Fruit fly (Drosophila melanogaster) whole organism, prepupa: ENCODE results near the gene CG2129.

Experiments used
- Blimp-1 ChIP-seq: fragments of 200-800 bp; sonication (Bioruptor generic); optimal IDR thresholded peaks from 3 replicates; lab custom pipeline; 2017; ENCODE audit warnings: missing biosample characterization, missing genetic modification characterization, mild to moderate bottlenecking, moderate library complexity, missing genetic modification reagents
- CG10631 ChIP-seq: fragments of 200-800 bp; sonication (Bioruptor generic); optimal IDR thresholded peaks from 2 replicates; lab custom pipeline; 2016; ENCODE audit warnings: missing biosample characterization, missing genetic modification characterization
- CG10669 ChIP-seq: fragments of 200-800 bp; sonication (Bioruptor generic); optimal IDR thresholded peaks from 3 replicates; lab custom pipeline; 2018; ENCODE audit warnings: missing biosample characterization, mild to moderate bottlenecking, missing genetic modification characterization, moderate library complexity
- CG15336 ChIP-seq: fragments of 200-800 bp; sonication (Bioruptor generic); IDR thresholded peaks from 2 replicates; pipeline ENCODE4 v1.3.6; 2022; ENCODE audit warnings: missing biosample characterization, missing genetic modification characterization
- CG1621 ChIP-seq: fragments of 200-800 bp; sonication (Bioruptor generic); optimal IDR thresholded peaks from 3 replicates; lab custom pipeline; 2018; ENCODE audit warnings: missing biosample characterization, mild to moderate bottlenecking, missing genetic modification characterization
- CG16779 ChIP-seq: fragments of 200-800 bp; sonication (Bioruptor generic); optimal IDR thresholded peaks from 3 replicates; lab custom pipeline; 2017; ENCODE audit warnings: missing biosample characterization, mild to moderate bottlenecking, missing genetic modification characterization
- CG3032 ChIP-seq: fragments of 200-800 bp; optimal IDR thresholded peaks from 2 replicates; lab custom pipeline; 2019; ENCODE audit warnings: missing biosample characterization, mild to moderate bottlenecking, missing genetic modification characterization, moderate library complexity
- CG31627 ChIP-seq: fragments of 200-800 bp; sonication (Bioruptor generic); optimal IDR thresholded peaks from 3 replicates; lab custom pipeline; 2016; ENCODE audit warnings: missing biosample characterization, missing genetic modification characterization
- CG32006 ChIP-seq: fragments of 200-800 bp; sonication (Bioruptor generic); optimal IDR thresholded peaks from 3 replicates; lab custom pipeline; 2017; ENCODE audit warnings: missing biosample characterization, mild to moderate bottlenecking, missing genetic modification characterization
- CG34406 ChIP-seq: fragments of 200-800 bp; sonication (Bioruptor generic); optimal IDR thresholded peaks from 3 replicates; lab custom pipeline; 2016; ENCODE audit warnings: missing biosample characterization, missing genetic modification characterization
- CG3919 ChIP-seq: fragments of 200-800 bp; sonication (Bioruptor generic); optimal IDR thresholded peaks from 3 replicates; lab custom pipeline; 2016; ENCODE audit warnings: missing biosample characterization, missing genetic modification characterization
- CG4318 ChIP-seq: fragments of 200-800 bp; sonication (Bioruptor generic); optimal IDR thresholded peaks from 3 replicates; lab custom pipeline; 2017; ENCODE audit warnings: missing biosample characterization, mild to moderate bottlenecking, missing genetic modification characterization
- CG6163 ChIP-seq: fragments of 200-800 bp; sonication (Bioruptor generic); IDR thresholded peaks from 3 replicates; pipeline ENCODE4 v1.3.6; 2022; ENCODE audit warnings: missing biosample characterization, missing genetic modification characterization
- CG6276 ChIP-seq: fragments of 200-800 bp; sonication (Bioruptor generic); optimal IDR thresholded peaks from 2 replicates; lab custom pipeline; 2017; ENCODE audit warnings: missing biosample characterization, mild to moderate bottlenecking, missing genetic modification characterization
- CG6792 ChIP-seq: fragments of 200-800 bp; sonication (Bioruptor generic); optimal IDR thresholded peaks from 3 replicates; lab custom pipeline; 2016; ENCODE audit warnings: missing biosample characterization, missing genetic modification characterization
- CG6808 ChIP-seq: fragments of 200-800 bp; sonication (Bioruptor generic); optimal IDR thresholded peaks from 3 replicates; lab custom pipeline; 2017; ENCODE audit warnings: missing biosample characterization, missing genetic modification characterization, mild to moderate bottlenecking, moderate library complexity, missing genetic modification reagents
- CG6854 ChIP-seq: fragments of 200-800 bp; sonication (Bioruptor generic); optimal IDR thresholded peaks from 2 replicates; lab custom pipeline; 2017; ENCODE audit warnings: missing biosample characterization, mild to moderate bottlenecking, missing genetic modification characterization
- CG7368 ChIP-seq: fragments of 200-800 bp; sonication (Bioruptor generic); optimal IDR thresholded peaks from 3 replicates; lab custom pipeline; 2016; ENCODE audit warnings: missing biosample characterization, missing genetic modification characterization
- CG8119 ChIP-seq: fragments of 200-800 bp; sonication (Bioruptor generic); IDR thresholded peaks from 3 replicates; pipeline ENCODE4 v1.3.6; 2022; ENCODE audit warnings: missing biosample characterization, missing genetic modification characterization
- CG8319 ChIP-seq: fragments of 200-800 bp; sonication (Bioruptor generic); optimal IDR thresholded peaks from 3 replicates; lab custom pipeline; 2016; ENCODE audit warnings: missing biosample characterization, missing genetic modification characterization
- CG8632 ChIP-seq: fragments of 200-800 bp; sonication (Bioruptor generic); optimal IDR thresholded peaks from 3 replicates; lab custom pipeline; 2016; ENCODE audit warnings: missing biosample characterization, missing genetic modification characterization
- CG9139 ChIP-seq: fragments of 200-800 bp; sonication (Bioruptor generic); optimal IDR thresholded peaks from 3 replicates; lab custom pipeline; 2017; ENCODE audit warnings: missing biosample characterization, mild to moderate bottlenecking, missing genetic modification characterization
- Eip75B ChIP-seq: fragments of 200-800 bp; sonication (Bioruptor generic); optimal IDR thresholded peaks from 3 replicates; lab custom pipeline; 2016; ENCODE audit warnings: missing biosample characterization, missing genetic modification characterization
- Eip78C ChIP-seq: fragments of 200-800 bp; sonication (Bioruptor generic); peaks from one replicate; lab custom pipeline; 2016; ENCODE audit warnings: missing biosample characterization, missing genetic modification characterization
- Eip93F ChIP-seq: fragments of 200-800 bp; sonication (Bioruptor generic); optimal IDR thresholded peaks from 2 replicates; lab custom pipeline; 2016; ENCODE audit warnings: missing biosample characterization, mild to moderate bottlenecking, missing genetic modification characterization
- Ets21C ChIP-seq: fragments of 200-800 bp; sonication (Bioruptor generic); optimal IDR thresholded peaks from 3 replicates; lab custom pipeline; 2016; ENCODE audit warnings: missing biosample characterization, missing genetic modification characterization
- Ets96B ChIP-seq: fragments of 200-800 bp; optimal IDR thresholded peaks from 2 replicates; lab custom pipeline; 2019; ENCODE audit warnings: missing biosample characterization, mild to moderate bottlenecking, missing genetic modification characterization, moderate library complexity
- Gug ChIP-seq: fragments of 200-800 bp; sonication (Bioruptor generic); IDR thresholded peaks from 2 replicates; pipeline ENCODE4 v1.3.6; 2022; ENCODE audit warnings: missing biosample characterization, missing genetic modification characterization
- Hr38 ChIP-seq: sonication (Bioruptor generic); optimal IDR thresholded peaks from 2 replicates; lab custom pipeline; 2016; ENCODE audit warnings: missing biosample characterization, missing genetic modification characterization
- Hr39 ChIP-seq: fragments of 200-800 bp; sonication (Bioruptor generic); optimal IDR thresholded peaks from 2 replicates; lab custom pipeline; 2016; ENCODE audit warnings: missing biosample characterization, missing genetic modification characterization
- Hr4 ChIP-seq: fragments of 200-800 bp; sonication (Bioruptor generic); optimal IDR thresholded peaks from 3 replicates; lab custom pipeline; 2016; ENCODE audit warnings: missing biosample characterization, missing genetic modification characterization
- Lpt ChIP-seq: fragments of 200-800 bp; sonication (Bioruptor generic); optimal IDR thresholded peaks from 3 replicates; lab custom pipeline; 2016; ENCODE audit warnings: missing biosample characterization, missing genetic modification characterization
- Met ChIP-seq: fragments of 200-800 bp; sonication (Bioruptor generic); optimal IDR thresholded peaks from 3 replicates; lab custom pipeline; 2016; ENCODE audit warnings: missing biosample characterization, missing genetic modification characterization
- OdsH ChIP-seq: fragments of 200-800 bp; sonication (Bioruptor generic); optimal IDR thresholded peaks from 3 replicates; lab custom pipeline; 2016; ENCODE audit warnings: missing biosample characterization, missing genetic modification characterization
- Smox ChIP-seq: fragments of 200-800 bp; sonication (Bioruptor generic); optimal IDR thresholded peaks from 3 replicates; lab custom pipeline; 2016; ENCODE audit warnings: missing biosample characterization, missing genetic modification characterization
- Sox102F ChIP-seq: fragments of 200-800 bp; sonication (Bioruptor generic); optimal IDR thresholded peaks from 2 replicates; lab custom pipeline; 2016; ENCODE audit warnings: missing biosample characterization, mild to moderate bottlenecking, missing genetic modification characterization
- Sox14 ChIP-seq: fragments of 200-800 bp; sonication (Bioruptor generic); optimal IDR thresholded peaks from 3 replicates; lab custom pipeline; 2016; ENCODE audit warnings: missing biosample characterization, missing genetic modification characterization
- achi ChIP-seq: fragments of 200-800 bp; sonication (Bioruptor generic); optimal IDR thresholded peaks from 3 replicates; lab custom pipeline; 2016; ENCODE audit warnings: missing biosample characterization, missing genetic modification characterization
- acj6 ChIP-seq: fragments of 200-800 bp; sonication (Bioruptor generic); optimal IDR thresholded peaks from 3 replicates; lab custom pipeline; 2016; ENCODE audit warnings: missing biosample characterization, missing genetic modification characterization
- dac ChIP-seq: fragments of 200-800 bp; sonication (Bioruptor generic); optimal IDR thresholded peaks from 2 replicates; lab custom pipeline; 2017; ENCODE audit warnings: missing biosample characterization, mild to moderate bottlenecking, missing genetic modification characterization
- dsx ChIP-seq: fragments of 200-800 bp; optimal IDR thresholded peaks from 3 replicates; lab custom pipeline; 2019; ENCODE audit warnings: missing biosample characterization, mild to moderate bottlenecking, missing genetic modification characterization, moderate library complexity; ENCODE audit not compliant: poor library complexity, severe bottlenecking
- eg ChIP-seq: fragments of 200-800 bp; sonication (Bioruptor generic); IDR thresholded peaks from 3 replicates; pipeline ENCODE4 v1.3.6; 2022; ENCODE audit warnings: missing biosample characterization, missing genetic modification characterization
- esn ChIP-seq: fragments of 200-800 bp; sonication (Bioruptor generic); optimal IDR thresholded peaks from 2 replicates; lab custom pipeline; 2016; ENCODE audit warnings: missing biosample characterization, mild to moderate bottlenecking, missing genetic modification characterization, moderate library complexity
- fd59A ChIP-seq: fragments of 200-800 bp; sonication (Bioruptor generic); optimal IDR thresholded peaks from 2 replicates; lab custom pipeline; 2017; ENCODE audit warnings: missing biosample characterization, mild to moderate bottlenecking, missing genetic modification characterization, missing genetic modification reagents
- fd85E ChIP-seq: fragments of 200-800 bp; sonication (Bioruptor generic); optimal IDR thresholded peaks from 3 replicates; lab custom pipeline; 2016; ENCODE audit warnings: missing biosample characterization, missing genetic modification characterization
- fkh ChIP-seq: fragments of 200-800 bp; sonication (Bioruptor generic); optimal IDR thresholded peaks from 3 replicates; lab custom pipeline; 2017; ENCODE audit warnings: missing biosample characterization, mild to moderate bottlenecking, missing genetic modification characterization, moderate library complexity
- pdm3 ChIP-seq: fragments of 200-800 bp; sonication (Bioruptor generic); optimal IDR thresholded peaks from 3 replicates; lab custom pipeline; 2016; ENCODE audit warnings: missing biosample characterization, missing genetic modification characterization
- salr ChIP-seq, 2 experiments: fragments of 200-800 bp; sonication (Bioruptor generic); optimal IDR thresholded peaks; 3 replicates each; lab custom pipeline; 2016 to 2018; ENCODE audit warnings: missing biosample characterization in 2 of 2, missing genetic modification characterization in 2 of 2, mild to moderate bottlenecking in 1 of 2
- spab ChIP-seq: fragments of 200-800 bp; sonication (Bioruptor generic); optimal IDR thresholded peaks from 2 replicates; lab custom pipeline; 2017; ENCODE audit warnings: missing biosample characterization, mild to moderate bottlenecking, missing genetic modification characterization, missing genetic modification reagents
- ss ChIP-seq, 2 experiments: fragments of 200-800 bp; sonication (Bioruptor generic); optimal IDR thresholded peaks; 2 replicates in 1 of 2; 3 replicates in 1 of 2; lab custom pipeline; 2017 to 2018; ENCODE audit warnings: mild to moderate bottlenecking in 2 of 2, missing biosample characterization in 2 of 2, missing genetic modification characterization in 2 of 2, moderate library complexity in 1 of 2
- svp ChIP-seq: fragments of 200-800 bp; sonication (Bioruptor generic); peaks from one replicate; lab custom pipeline; 2016; ENCODE audit warnings: missing biosample characterization, missing genetic modification characterization
- topi ChIP-seq: fragments of 200-800 bp; sonication (Bioruptor generic); optimal IDR thresholded peaks from 3 replicates; lab custom pipeline; 2016; ENCODE audit warnings: missing biosample characterization, missing genetic modification characterization
- vri ChIP-seq: fragments of 200-800 bp; sonication (Bioruptor generic); optimal IDR thresholded peaks from 3 replicates; lab custom pipeline; 2016; ENCODE audit warnings: missing biosample characterization, mild to moderate bottlenecking, missing genetic modification characterization

Gene CG2129

dm6 chrX:8163452-8163851 lies 17.8 kb downstream of the CG2129 start:
- TF ChIP-seq Ets21C (no peak), salr (GFP tag; optimal IDR thresholded peaks at IDR 0.05; lab: Kevin White, UChicago) (peak in 1 of 2 experiments; percentile 2), Sox14 (GFP tag; lab: Kevin White, UChicago) (no peak), CG7368 (GFP tag; lab: Kevin White, UChicago) (no peak), fd59A (GFP tag; lab: Kevin White, UChicago) (no peak), Eip93F (GFP tag; lab: Kevin White, UChicago) (no peak), Ets96B (no peak), fd85E (GFP tag; lab: Kevin White, UChicago) (no peak), CG8319 (GFP tag; lab: Kevin White, UChicago) (no peak), OdsH (GFP tag; lab: Kevin White, UChicago) (no peak), Smox (GFP tag; lab: Kevin White, UChicago) (no peak), Hr4 (GFP tag; lab: Kevin White, UChicago) (peak; percentile 12), CG3032 (no peak), CG6276 (GFP tag; lab: Kevin White, UChicago) (peak; percentile 60), svp (GFP tag; lab: Kevin White, UChicago) (peak; percentile 2), CG3919 (GFP tag; lab: Kevin White, UChicago) (peak; percentile 14), achi (GFP tag; lab: Kevin White, UChicago) (peak; percentile 23), CG6792 (GFP tag; lab: Kevin White, UChicago) (no peak), Blimp-1 (GFP tag; lab: Kevin White, UChicago) (no peak), vri (GFP tag; lab: Kevin White, UChicago) (no peak), CG16779 (tag; lab: Kevin White, UChicago) (no peak), CG8119 (GFP tag; lab: Robert Waterston, UW) (peak; percentile 63; the same call in 2 of the 3 replicates), CG4318 (peak; percentile 39), dac (GFP tag; lab: Kevin White, UChicago) (no peak), CG34406 (GFP tag; lab: Kevin White, UChicago) (no peak), Met (GFP tag; lab: Kevin White, UChicago) (no peak), spab (GFP tag; lab: Kevin White, UChicago) (no peak), eg (GFP tag; lab: Robert Waterston, UW) (peak; percentile 68; the same call in 2 of the 3 replicates), pdm3 (GFP tag; lab: Kevin White, UChicago) (peak; percentile 1), CG1621 (no peak), CG15336 (GFP tag; lab: Robert Waterston, UW) (peak; percentile 74), CG9139 (GFP tag; lab: Kevin White, UChicago) (no peak), Gug (peak; percentile 31; the same call in 1 of the 2 replicates), Sox102F (no peak), Lpt (GFP tag; lab: Kevin White, UChicago) (peak; percentile 20), ss (GFP tag; optimal IDR thresholded peaks at IDR 0.05; lab: Kevin White, UChicago) (no peak), CG32006 (GFP tag; lab: Kevin White, UChicago) (peak; percentile 74), CG31627 (GFP tag; lab: Kevin White, UChicago) (no peak), dsx (GFP tag; lab: Kevin White, UChicago) (no peak), CG10631 (GFP tag; lab: Kevin White, UChicago) (peak; percentile 14), CG6163 (peak; percentile 46; the same call in 1 of the 3 replicates), topi (no peak), Eip78C (peak; percentile 73), Hr39 (GFP tag; lab: Kevin White, UChicago) (no peak), CG10669 (no peak), fkh (no peak), CG8632 (GFP tag; lab: Kevin White, UChicago) (no peak), esn (GFP tag; lab: Kevin White, UChicago) (no peak), acj6 (GFP tag; lab: Kevin White, UChicago) (peak; percentile 8), Hr38 (GFP tag; lab: Kevin White, UChicago) (no peak), CG6808 (GFP tag; lab: Kevin White, UChicago) (no peak), Eip75B (GFP tag; lab: Kevin White, UChicago) (no peak), CG6854 (no peak)
